Worm (Caenorhabditis elegans) whole organism, L3 larva: ENCODE results near the gene pros-1.

Experiments
- R02D3.7 ChIP-seq: fragments of 150-350 bp; optimal IDR thresholded peaks from 2 replicates; lab custom pipeline; 2014; ENCODE audit warnings: missing biosample characterization, missing genetic modification characterization
- ZK546.5 ChIP-seq: sonication (generic microtip); optimal IDR thresholded peaks from 2 replicates; lab custom pipeline; 2017; ENCODE audit warnings: missing biosample characterization, missing genetic modification characterization
- aly-2 ChIP-seq: fragments of 150-350 bp; optimal IDR thresholded peaks from 2 replicates; lab custom pipeline; 2014; ENCODE audit warnings: missing biosample characterization, missing genetic modification characterization
- ama-1 ChIP-seq: fragments of 150-350 bp; optimal IDR thresholded peaks from 2 replicates; lab custom pipeline; 2018
- ceh-16 ChIP-seq: sonication (generic microtip); optimal IDR thresholded peaks from 2 replicates; lab custom pipeline; 2017; ENCODE audit warnings: missing biosample characterization, missing genetic modification characterization
- ceh-28 ChIP-seq: fragments of 150-350 bp; optimal IDR thresholded peaks from 2 replicates; lab custom pipeline; 2014; ENCODE audit warnings: missing biosample characterization, missing genetic modification reagents, missing genetic modification characterization
- ceh-82 ChIP-seq: fragments of 150-350 bp; optimal IDR thresholded peaks from 2 replicates; lab custom pipeline; 2014; ENCODE audit warnings: missing biosample characterization, missing genetic modification characterization
- ceh-9 ChIP-seq: sonication (generic microtip); optimal IDR thresholded peaks from 2 replicates; lab custom pipeline; 2018; ENCODE audit warnings: missing biosample characterization, missing genetic modification characterization
- daf-12 ChIP-seq: fragments of 150-350 bp; optimal IDR thresholded peaks from 2 replicates; lab custom pipeline; 2014; ENCODE audit warnings: missing biosample characterization, missing genetic modification reagents, missing genetic modification characterization
- egl-27 ChIP-seq: sonication (generic microtip); optimal IDR thresholded peaks from 4 replicates; lab custom pipeline; 2017; ENCODE audit warnings: missing biosample characterization, missing genetic modification reagents, missing genetic modification characterization
- egl-5 ChIP-seq: fragments of 150-350 bp; optimal IDR thresholded peaks from 2 replicates; lab custom pipeline; 2017; ENCODE audit warnings: missing biosample characterization, missing genetic modification reagents, missing genetic modification characterization, inconsistent platforms
- elt-1 ChIP-seq: fragments of 150-350 bp; optimal IDR thresholded peaks from 2 replicates; lab custom pipeline; 2014; ENCODE audit warnings: missing biosample characterization, missing genetic modification characterization
- elt-2 ChIP-seq: sonication (generic microtip); optimal IDR thresholded peaks from 2 replicates; lab custom pipeline; 2016; ENCODE audit warnings: missing genetic modification reagents, mild to moderate bottlenecking, missing genetic modification characterization, missing compliant biosample characterization
- elt-3 ChIP-seq, 3 experiments: fragments of 150-350 bp in 1 of 3; sonication (generic microtip) in 2 of 3; optimal IDR thresholded peaks; 2 replicates in 2 of 3; 4 replicates in 1 of 3; lab custom pipeline; 2014 to 2017; ENCODE audit warnings: missing biosample characterization in 3 of 3, missing genetic modification characterization in 3 of 3
- eor-1 ChIP-seq, 2 experiments: fragments of 150-350 bp; optimal IDR thresholded peaks; 2 replicates each; lab custom pipeline; 2014 to 2018; ENCODE audit warnings: missing biosample characterization in 2 of 2, missing genetic modification characterization in 2 of 2
- fkh-10 ChIP-seq: sonication (generic microtip); optimal IDR thresholded peaks from 2 replicates; lab custom pipeline; 2017; ENCODE audit warnings: missing biosample characterization, missing genetic modification reagents, missing genetic modification characterization
- fkh-2 ChIP-seq: fragments of 150-350 bp; optimal IDR thresholded peaks from 2 replicates; lab custom pipeline; 2014; ENCODE audit warnings: missing biosample characterization, missing genetic modification reagents, missing genetic modification characterization
- fos-1 ChIP-seq: fragments of 150-350 bp; optimal IDR thresholded peaks from 2 replicates; lab custom pipeline; 2014; ENCODE audit warnings: missing biosample characterization, missing genetic modification characterization
- hmg-11 ChIP-seq: sonication (generic microtip); optimal IDR thresholded peaks from 2 replicates; lab custom pipeline; 2016; ENCODE audit warnings: missing genetic modification characterization, missing compliant biosample characterization
- jun-1 ChIP-seq: fragments of 150-350 bp; optimal IDR thresholded peaks from 2 replicates; lab custom pipeline; 2014; ENCODE audit warnings: missing biosample characterization, missing genetic modification reagents, missing genetic modification characterization
- lin-15B ChIP-seq: fragments of 150-350 bp; optimal IDR thresholded peaks from 2 replicates; lab custom pipeline; 2014; ENCODE audit warnings: missing biosample characterization, missing genetic modification characterization
- lin-39 ChIP-seq: fragments of 150-350 bp; optimal IDR thresholded peaks from 2 replicates; lab custom pipeline; 2018; ENCODE audit warnings: missing biosample characterization, missing genetic modification reagents, missing genetic modification characterization
- lsy-12 ChIP-seq: sonication (generic microtip); optimal IDR thresholded peaks from 2 replicates; lab custom pipeline; 2016; ENCODE audit warnings: mild to moderate bottlenecking, missing genetic modification characterization, missing compliant biosample characterization
- mdl-1 ChIP-seq: fragments of 150-350 bp; optimal IDR thresholded peaks from 2 replicates; lab custom pipeline; 2014; ENCODE audit warnings: missing biosample characterization, missing genetic modification characterization
- mml-1 ChIP-seq: fragments of 150-350 bp; sonication (generic microtip); optimal IDR thresholded peaks from 3 replicates; lab custom pipeline; 2014; ENCODE audit warnings: missing biosample characterization, missing genetic modification characterization
- nfya-1 ChIP-seq: sonication (generic microtip); optimal IDR thresholded peaks from 2 replicates; lab custom pipeline; 2017; ENCODE audit warnings: missing genetic modification characterization, mild to moderate bottlenecking, missing compliant biosample characterization, antibody characterized with exemption, moderate library complexity; ENCODE audit not compliant: insufficient read depth
- nhr-11 ChIP-seq: fragments of 150-350 bp; optimal IDR thresholded peaks from 2 replicates; lab custom pipeline; 2014; ENCODE audit warnings: missing biosample characterization, missing genetic modification characterization
- nhr-12 ChIP-seq: fragments of 150-350 bp; optimal IDR thresholded peaks from 2 replicates; lab custom pipeline; 2014; ENCODE audit warnings: missing biosample characterization, missing genetic modification characterization
- nhr-23 ChIP-seq: fragments of 150-350 bp; optimal IDR thresholded peaks from 2 replicates; lab custom pipeline; 2014; ENCODE audit warnings: missing biosample characterization, missing genetic modification reagents, missing genetic modification characterization
- nhr-237 ChIP-seq: fragments of 150-350 bp; optimal IDR thresholded peaks from 2 replicates; lab custom pipeline; 2014; ENCODE audit warnings: missing biosample characterization, missing genetic modification characterization
- nhr-25 ChIP-seq: sonication (generic microtip); optimal IDR thresholded peaks from 2 replicates; lab custom pipeline; 2017; ENCODE audit warnings: missing biosample characterization, missing genetic modification characterization
- nhr-28 ChIP-seq: fragments of 150-350 bp; optimal IDR thresholded peaks from 2 replicates; lab custom pipeline; 2014; ENCODE audit warnings: missing biosample characterization, missing genetic modification characterization
- nhr-43 ChIP-seq: sonication (generic microtip); optimal IDR thresholded peaks from 2 replicates; lab custom pipeline; 2016; ENCODE audit warnings: mild to moderate bottlenecking, missing genetic modification characterization, missing compliant biosample characterization; ENCODE audit not compliant: poor library complexity, severe bottlenecking
- nhr-67 ChIP-seq: fragments of 150-350 bp; optimal IDR thresholded peaks from 2 replicates; lab custom pipeline; 2014; ENCODE audit warnings: missing biosample characterization, missing genetic modification characterization
- nhr-76 ChIP-seq: fragments of 150-350 bp; sonication (generic microtip); optimal IDR thresholded peaks from 5 replicates; lab custom pipeline; 2014; ENCODE audit warnings: missing biosample characterization, missing genetic modification characterization
- nhr-77 ChIP-seq: fragments of 150-350 bp; optimal IDR thresholded peaks from 2 replicates; lab custom pipeline; 2014; ENCODE audit warnings: missing biosample characterization, missing genetic modification characterization
- pha-4 ChIP-seq: fragments of 150-350 bp; optimal IDR thresholded peaks from 2 replicates; lab custom pipeline; 2014; ENCODE audit warnings: missing biosample characterization, missing genetic modification reagents, missing genetic modification characterization
- pqm-1 ChIP-seq: fragments of 150-350 bp; optimal IDR thresholded peaks from 2 replicates; lab custom pipeline; 2017; ENCODE audit warnings: missing biosample characterization, missing genetic modification characterization, inconsistent platforms
- sea-2 ChIP-seq: fragments of 150-350 bp; sonication (generic microtip); optimal IDR thresholded peaks from 4 replicates; lab custom pipeline; 2014; ENCODE audit warnings: missing biosample characterization, missing genetic modification reagents, missing genetic modification characterization
- skn-1 ChIP-seq: fragments of 150-350 bp; optimal IDR thresholded peaks from 2 replicates; lab custom pipeline; 2014; ENCODE audit warnings: missing biosample characterization, missing genetic modification characterization
- snpc-4 ChIP-seq: fragments of 150-350 bp; optimal IDR thresholded peaks from 2 replicates; lab custom pipeline; 2014; ENCODE audit warnings: missing biosample characterization, missing genetic modification characterization
- tbx-2 ChIP-seq: sonication (generic microtip); optimal IDR thresholded peaks from 2 replicates; lab custom pipeline; 2016; ENCODE audit warnings: mild to moderate bottlenecking, missing genetic modification characterization, missing compliant biosample characterization
- unc-39 ChIP-seq: sonication (generic microtip); optimal IDR thresholded peaks from 4 replicates; lab custom pipeline; 2017; ENCODE audit warnings: missing biosample characterization, missing genetic modification characterization
- unc-62 ChIP-seq: fragments of 150-350 bp; sonication (generic microtip); optimal IDR thresholded peaks from 4 replicates; lab custom pipeline; 2014; ENCODE audit warnings: missing biosample characterization, missing genetic modification reagents, missing genetic modification characterization
- zag-1 ChIP-seq: fragments of 150-350 bp; optimal IDR thresholded peaks from 2 replicates; lab custom pipeline; 2014; ENCODE audit warnings: missing biosample characterization, missing genetic modification characterization
- ztf-11 ChIP-seq: fragments of 150-350 bp; optimal IDR thresholded peaks from 2 replicates; lab custom pipeline; 2014; ENCODE audit warnings: missing biosample characterization, missing genetic modification characterization
- ztf-4 ChIP-seq: fragments of 150-350 bp; optimal IDR thresholded peaks from 2 replicates; lab custom pipeline; 2014; ENCODE audit warnings: missing biosample characterization, missing genetic modification characterization

pros-1 gene

ce11 chrIII:8066989-8067388 lies at the start of gene pros-1:
TSS of gene pros-1 (plus strand) at chrIII:8067289.
- TF ChIP-seq fos-1 (tag; lab: Kevin White, UChicago) = no peak
- TF ChIP-seq nhr-237 (tag; lab: Kevin White, UChicago) = no peak

- TF ChIP-seq tbx-2 (tag; lab: Kevin White, UChicago) (peak; percentile 52), fkh-10 (GFP tag; lab: Kevin White, UChicago) (no peak), unc-39 (tag; lab: Kevin White, UChicago) (no peak), fos-1 (tag; lab: Kevin White, UChicago) (no peak), hmg-11 (tag; lab: Kevin White, UChicago) (peak; percentile 86), nhr-25 (tag; lab: Kevin White, UChicago) (peak; percentile 90), unc-62 (GFP tag; lab: Kevin White, UChicago) (no peak), nhr-237 (tag; lab: Kevin White, UChicago) (no peak), elt-3 (tag; optimal IDR thresholded peaks at IDR 0.05; lab: Kevin White, UChicago) (no peak), nhr-23 (tag; lab: Kevin White, UChicago) (peak; percentile 89), nfya-1 (tag; lab: Kevin White, UChicago) (peak; percentile 86), nhr-28 (tag; lab: Kevin White, UChicago) (no peak), lin-15B (tag; lab: Kevin White, UChicago) (peak; percentile 85), egl-27 (tag; lab: Kevin White, UChicago) (no peak), pha-4 (peak; percentile 84), ceh-9 (tag; lab: Kevin White, UChicago) (no peak), nhr-76 (no peak), eor-1 (tag; optimal IDR thresholded peaks at IDR 0.05; lab: Kevin White, UChicago) (no peak), mml-1 (no peak), lsy-12 (tag; lab: Kevin White, UChicago) (peak; percentile 64), egl-5 (tag; lab: Kevin White, UChicago) (no peak), ceh-82 (tag; lab: Kevin White, UChicago) (no peak), nhr-43 (tag; lab: Kevin White, UChicago) (peak; percentile 58), ZK546.5 (tag; lab: Kevin White, UChicago) (no peak), fkh-2 (tag; lab: Kevin White, UChicago) (no peak), daf-12 (tag; lab: Kevin White, UChicago) (no peak), elt-2 (tag; lab: Kevin White, UChicago) (peak; percentile 46), R02D3.7 (tag; lab: Kevin White, UChicago) (peak; percentile 63), pqm-1 (tag; lab: Kevin White, UChicago) (peak; percentile 7), nhr-77 (tag; lab: Kevin White, UChicago) (no peak), ztf-4 (tag; lab: Kevin White, UChicago) (no peak), elt-1 (tag; lab: Kevin White, UChicago) (no peak), nhr-11 (tag; lab: Kevin White, UChicago) (no peak), jun-1 (peak; percentile 45), mdl-1 (tag; lab: Kevin White, UChicago) (no peak), aly-2 (tag; lab: Kevin White, UChicago) (no peak), zag-1 (tag; lab: Kevin White, UChicago) (no peak), lin-39 (tag; lab: Kevin White, UChicago) (peak; percentile 82), nhr-67 (tag; lab: Kevin White, UChicago) (no peak), sea-2 (GFP tag; lab: Kevin White, UChicago) (peak; percentile 74), skn-1 (tag; lab: Kevin White, UChicago) (peak; percentile 34), ceh-28 (tag; lab: Kevin White, UChicago) (peak; percentile 92), ztf-11 (no peak), ama-1 (lab: Kevin White, UChicago) (no peak), ceh-16 (tag; lab: Kevin White, UChicago) (no peak), snpc-4 (peak; percentile 64), nhr-12 (no peak)
Observed at ce11 chrIII:8020823-8021332, 46.2 kb upstream of the pros-1 start, which contains the start of gene lin-36. TSS of gene lin-36 (minus strand) at chrIII:8020873.
